Fruit fly (Drosophila melanogaster) whole organism, wandering third instar larva: ENCODE data around the gene Cerk.

Experiments
- CG32264 ChIP-seq: fragments of 200-800 bp; sonication (Bioruptor generic); optimal IDR thresholded peaks from 2 replicates; lab custom pipeline; 2016; ENCODE audit warnings: missing biosample characterization, missing genetic modification characterization
- CG9705 ChIP-seq: fragments of 200-800 bp; sonication (Bioruptor generic); optimal IDR thresholded peaks from 2 replicates; lab custom pipeline; 2018; ENCODE audit warnings: missing biosample characterization, mild to moderate bottlenecking, missing genetic modification characterization
- CrebA ChIP-seq: fragments of 200-800 bp; sonication (Bioruptor generic); optimal IDR thresholded peaks from 2 replicates; lab custom pipeline; 2016; ENCODE audit warnings: missing biosample characterization, mild to moderate bottlenecking, missing genetic modification characterization, borderline replicate concordance
- Dfd ChIP-seq: fragments of >200 bp; optimal IDR thresholded peaks from 2 replicates; lab custom pipeline; 2017; ENCODE audit warnings: missing biosample characterization, missing genetic modification characterization
- GATAd ChIP-seq: sonication (Bioruptor generic); optimal IDR thresholded peaks from 2 replicates; lab custom pipeline; 2016; ENCODE audit warnings: missing biosample characterization, missing genetic modification characterization
- Hnf4 ChIP-seq: fragments of 200-800 bp; sonication (Bioruptor generic); optimal IDR thresholded peaks from 2 replicates; lab custom pipeline; 2016; ENCODE audit warnings: missing biosample characterization, mild to moderate bottlenecking, missing genetic modification characterization
- Hr83 ChIP-seq: fragments of 200-300 bp; sonication (Bioruptor generic); optimal IDR thresholded peaks from 2 replicates; lab custom pipeline; 2016; ENCODE audit warnings: missing biosample characterization, mild to moderate bottlenecking, missing genetic modification characterization, moderate library complexity; ENCODE audit not compliant: poor library complexity, severe bottlenecking
- Jra ChIP-seq: sonication (Bioruptor generic); optimal IDR thresholded peaks from 2 replicates; lab custom pipeline; 2016; ENCODE audit warnings: missing biosample characterization, missing genetic modification characterization
- Mio ChIP-seq: sonication (Bioruptor generic); optimal IDR thresholded peaks from 2 replicates; lab custom pipeline; 2016; ENCODE audit warnings: missing biosample characterization, missing genetic modification characterization
- Myc ChIP-seq: fragments of >200 bp; optimal IDR thresholded peaks from 2 replicates; lab custom pipeline; 2017
- N ChIP-seq: fragments of >200 bp; optimal IDR thresholded peaks from 2 replicates; lab custom pipeline; 2018; ENCODE audit warnings: missing biosample characterization, missing external identifiers, missing genetic modification characterization
- OdsH ChIP-seq: fragments of 200-800 bp; sonication (Bioruptor generic); optimal IDR thresholded peaks from 2 replicates; lab custom pipeline; 2016; ENCODE audit warnings: missing biosample characterization, mild to moderate bottlenecking, missing genetic modification characterization
- Rel ChIP-seq, 2 experiments: fragments of 200-800 bp; sonication (Bioruptor generic) in 1 of 2; optimal IDR thresholded peaks; 2 replicates in 1 of 2; 3 replicates in 1 of 2; lab custom pipeline; 2016 to 2019; ENCODE audit warnings: mild to moderate bottlenecking in 2 of 2, missing biosample characterization in 2 of 2, missing genetic modification characterization in 2 of 2, moderate library complexity in 1 of 2
- Sp1 ChIP-seq: fragments of 200-800 bp; sonication (Bioruptor generic); optimal IDR thresholded peaks from 3 replicates; lab custom pipeline; 2019; ENCODE audit warnings: missing biosample characterization, mild to moderate bottlenecking, missing genetic modification characterization, moderate library complexity
- Vsx2 ChIP-seq: fragments of 200-300, 225-300 bp; sonication (Bioruptor generic); optimal IDR thresholded peaks from 2 replicates; lab custom pipeline; 2018; ENCODE audit warnings: missing biosample characterization, missing genetic modification characterization; ENCODE audit not compliant: partially characterized antibody
- br ChIP-seq: fragments of 200-800 bp; sonication (Bioruptor generic); optimal IDR thresholded peaks from 2 replicates; lab custom pipeline; 2016; ENCODE audit warnings: missing biosample characterization, missing genetic modification characterization
- brk ChIP-seq: fragments of 200-800 bp; sonication (Bioruptor generic); optimal IDR thresholded peaks from 2 replicates; lab custom pipeline; 2016; ENCODE audit warnings: missing biosample characterization, mild to moderate bottlenecking, missing genetic modification characterization
- dl ChIP-seq, 2 experiments: fragments of 175-275, 200-275 bp in 1 of 2; fragments of 200-275 bp in 1 of 2; sonication (Bioruptor generic); optimal IDR thresholded peaks; lab custom pipeline; 2018; ENCODE audit warnings: mild to moderate bottlenecking in 2 of 2, missing biosample characterization in 2 of 2, missing genetic modification characterization in 2 of 2, moderate library complexity in 2 of 2; ENCODE audit not compliant: partially characterized antibody in 2 of 2, insufficient read depth in 1 of 2
- dmrt93B ChIP-seq: fragments of 200-800 bp; sonication (Bioruptor generic); optimal IDR thresholded peaks from 2 replicates; lab custom pipeline; 2018; ENCODE audit warnings: missing biosample characterization, mild to moderate bottlenecking, missing genetic modification characterization
- ey ChIP-seq: fragments of 200-800 bp; sonication (Bioruptor generic); optimal IDR thresholded peaks from 2 replicates; lab custom pipeline; 2016; ENCODE audit warnings: missing biosample characterization, missing genetic modification characterization
- foxo ChIP-seq, 2 experiments: fragments of 200-800 bp; sonication (Bioruptor generic); optimal IDR thresholded peaks; 2 replicates in 1 of 2; 3 replicates in 1 of 2; lab custom pipeline; 2016 to 2017; ENCODE audit warnings: missing biosample characterization in 2 of 2, missing genetic modification characterization in 2 of 2
- fru ChIP-seq: fragments of 200-800 bp; sonication (Bioruptor generic); optimal IDR thresholded peaks from 3 replicates; lab custom pipeline; 2016; ENCODE audit warnings: missing biosample characterization, mild to moderate bottlenecking, missing genetic modification characterization
- h ChIP-seq: fragments of 200-800 bp; sonication (Bioruptor generic); optimal IDR thresholded peaks from 3 replicates; lab custom pipeline; 2016; ENCODE audit warnings: missing biosample characterization, mild to moderate bottlenecking, missing genetic modification characterization
- jim ChIP-seq: fragments of 175-275, 200-325 bp; sonication (Bioruptor generic); optimal IDR thresholded peaks from 2 replicates; lab custom pipeline; 2016; ENCODE audit warnings: missing biosample characterization, mild to moderate bottlenecking, missing genetic modification characterization
- lola ChIP-seq: fragments of >200 bp; optimal IDR thresholded peaks from 2 replicates; lab custom pipeline; 2017; ENCODE audit warnings: missing biosample characterization, missing genetic modification characterization
- pan ChIP-seq: fragments of >200 bp; optimal IDR thresholded peaks from 2 replicates; lab custom pipeline; 2017
- psq ChIP-seq: fragments of 200-800 bp; sonication (Bioruptor generic); optimal IDR thresholded peaks from 3 replicates; lab custom pipeline; 2017; ENCODE audit warnings: missing biosample characterization, mild to moderate bottlenecking, missing genetic modification characterization, moderate library complexity
- rgr ChIP-seq: fragments of 200-800 bp; sonication (Bioruptor generic); optimal IDR thresholded peaks from 3 replicates; lab custom pipeline; 2016; ENCODE audit warnings: missing biosample characterization, mild to moderate bottlenecking, missing genetic modification characterization
- sage ChIP-seq: fragments of 200-800 bp; sonication (Bioruptor generic); optimal IDR thresholded peaks from 2 replicates; lab custom pipeline; 2016; ENCODE audit warnings: missing biosample characterization, mild to moderate bottlenecking, missing genetic modification characterization
- tai ChIP-seq: sonication (Bioruptor generic); optimal IDR thresholded peaks from 2 replicates; lab custom pipeline; 2016; ENCODE audit warnings: missing biosample characterization, missing genetic modification characterization
- usp ChIP-seq: fragments of >200 bp; optimal IDR thresholded peaks from 2 replicates; lab custom pipeline; 2017; ENCODE audit warnings: missing biosample characterization, missing genetic modification characterization
- woc ChIP-seq: sonication (Bioruptor generic); optimal IDR thresholded peaks from 2 replicates; lab custom pipeline; 2016; ENCODE audit warnings: missing biosample characterization, mild to moderate bottlenecking, missing genetic modification characterization

The Cerk gene

DNA sequence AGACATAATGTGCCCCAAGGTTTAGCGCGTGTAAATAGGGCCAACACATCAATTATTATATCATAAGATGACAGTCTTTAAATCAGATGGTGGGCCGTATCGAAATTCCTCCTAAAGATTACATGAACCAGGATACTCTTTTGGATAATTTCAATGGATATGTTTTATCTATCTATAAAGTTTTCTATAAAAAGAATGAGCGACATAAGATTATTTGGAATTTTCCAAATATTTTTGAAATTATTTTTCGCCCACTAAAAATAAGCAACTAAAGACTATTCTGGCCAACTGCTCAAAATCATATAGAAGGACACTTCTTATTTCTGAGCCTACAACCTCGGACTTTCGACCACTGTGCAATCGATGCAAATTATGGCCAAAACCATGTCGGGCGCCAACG is 37.8 kb downstream of the Cerk start:
- TF ChIP-seq br (peak; percentile 17), Dfd (GFP tag; lab: Kevin White, UChicago) (no peak), foxo (GFP tag; optimal IDR thresholded peaks at IDR 0.05; lab: Kevin White, UChicago) (peak in 1 of 2 experiments; percentile 41), dmrt93B (GFP tag; lab: Kevin White, UChicago) (no peak), Myc (lab: Kevin White, UChicago) (no peak), brk (GFP tag; lab: Kevin White, UChicago) (no peak), Sp1 (no peak), CrebA (GFP tag; lab: Kevin White, UChicago) (no peak), N (no peak), CG9705 (GFP tag; lab: Kevin White, UChicago) (no peak), psq (GFP tag; lab: Kevin White, UChicago) (peak; percentile 4), h (GFP tag; lab: Kevin White, UChicago) (peak; percentile 5), OdsH (GFP tag; lab: Kevin White, UChicago) (no peak), fru (GFP tag; lab: Kevin White, UChicago) (peak; percentile 38), woc (GFP tag; lab: Kevin White, UChicago) (peak; percentile 26)

DNA sequence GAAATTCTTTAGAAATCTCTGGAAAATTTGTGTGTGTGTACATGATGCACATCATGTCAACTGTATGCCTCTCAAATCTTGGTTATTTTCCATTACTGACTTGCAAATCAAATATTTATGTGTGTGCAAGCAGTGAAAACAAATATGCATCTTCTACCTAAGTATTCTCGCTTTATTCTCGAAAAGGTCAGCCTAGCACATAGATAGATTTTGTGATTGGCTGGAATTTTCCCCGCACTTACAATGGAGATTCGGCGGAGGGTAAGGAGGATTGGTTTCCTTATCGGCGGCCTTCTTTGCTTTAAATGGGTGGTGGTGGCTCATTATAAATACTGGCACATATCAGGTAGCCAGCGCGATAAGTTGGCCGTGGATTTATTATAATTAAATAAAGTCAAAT is 40.2 kb downstream of the Cerk start:
- TF ChIP-seq OdsH (GFP tag; lab: Kevin White, UChicago) (no peak), foxo (GFP tag; optimal IDR thresholded peaks at IDR 0.05; lab: Kevin White, UChicago) (no peak), tai (GFP tag; lab: Kevin White, UChicago) (no peak), CrebA (GFP tag; lab: Kevin White, UChicago) (no peak), jim (GFP tag; lab: Kevin White, UChicago) (no peak), pan (no peak), Dfd (GFP tag; lab: Kevin White, UChicago) (no peak), Hnf4 (GFP tag; lab: Kevin White, UChicago) (no peak), br (no peak), rgr (no peak), sage (GFP tag; lab: Kevin White, UChicago) (no peak), woc (GFP tag; lab: Kevin White, UChicago) (no peak), brk (GFP tag; lab: Kevin White, UChicago) (no peak), CG9705 (GFP tag; lab: Kevin White, UChicago) (no peak), CG32264 (no peak), lola (GFP tag; lab: Kevin White, UChicago) (no peak), Rel (GFP tag; optimal IDR thresholded peaks at IDR 0.05; lab: Kevin White, UChicago) (no peak), Rel (tag; optimal IDR thresholded peaks at IDR 0.05; lab: Kevin White, UChicago) (no peak), Hr83 (GFP tag; lab: Kevin White, UChicago) (no peak), ey (GFP tag; lab: Kevin White, UChicago) (no peak)

DNA sequence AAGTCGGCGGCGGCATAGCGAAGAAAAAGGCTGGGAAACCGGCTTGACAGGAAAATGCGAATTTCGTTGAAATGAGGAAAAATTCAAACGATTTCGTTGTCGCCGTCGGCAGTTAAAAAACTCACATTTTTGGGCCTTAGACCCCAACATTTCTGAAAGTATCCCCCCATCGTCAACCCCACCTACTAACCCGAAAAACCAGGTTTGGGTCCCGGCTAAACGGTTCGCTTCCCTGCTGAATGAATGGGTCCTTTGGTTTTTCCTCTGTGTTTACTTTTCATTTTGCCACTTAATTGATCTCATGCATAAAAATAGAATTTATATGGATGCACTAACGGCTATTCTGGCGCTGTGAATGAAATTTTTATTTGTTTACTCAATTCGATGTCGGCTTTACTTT is 41.9 kb downstream of the Cerk start:
- TF ChIP-seq Dfd (GFP tag; lab: Kevin White, UChicago) (no peak), Rel (GFP tag; optimal IDR thresholded peaks at IDR 0.05; lab: Kevin White, UChicago) (no peak), Rel (tag; optimal IDR thresholded peaks at IDR 0.05; lab: Kevin White, UChicago) (no peak), usp (GFP tag; lab: Kevin White, UChicago) (no peak), psq (GFP tag; lab: Kevin White, UChicago) (no peak), OdsH (GFP tag; lab: Kevin White, UChicago) (no peak), Mio (GFP tag; lab: Kevin White, UChicago) (no peak), Vsx2 (no peak), foxo (GFP tag; optimal IDR thresholded peaks at IDR 0.05; lab: Kevin White, UChicago) (no peak), CG9705 (GFP tag; lab: Kevin White, UChicago) (no peak), GATAd (no peak), jim (GFP tag; lab: Kevin White, UChicago) (no peak), Jra (no peak), h (GFP tag; lab: Kevin White, UChicago) (no peak)

- no peak for TF ChIP-seq foxo (GFP tag; optimal IDR thresholded peaks at IDR 0.05; lab: Kevin White, UChicago)
- TF ChIP-seq GATAd: no peak
- peak; percentile 40 for TF ChIP-seq h (GFP tag; lab: Kevin White, UChicago)
- TF ChIP-seq psq (GFP tag; lab: Kevin White, UChicago): peak; percentile 33
- TF ChIP-seq rgr: peak; percentile 23
- peak; percentile 67 for TF ChIP-seq CrebA (GFP tag; lab: Kevin White, UChicago)
- peak; percentile 45 for TF ChIP-seq Vsx2
- TF ChIP-seq Rel (GFP tag; optimal IDR thresholded peaks at IDR 0.05; lab: Kevin White, UChicago): peak; percentile 11
- no peak for TF ChIP-seq Rel (tag; optimal IDR thresholded peaks at IDR 0.05; lab: Kevin White, UChicago)
- TF ChIP-seq OdsH (GFP tag; lab: Kevin White, UChicago): no peak
- TF ChIP-seq dl (GFP tag; optimal IDR thresholded peaks at IDR 0.05; lab: Kevin White, UChicago; ENCODE audit: insufficient read depth in 1 of 2, partially characterized antibody in 2 of 2): peak; percentile 3 to 11
- TF ChIP-seq, all 38 proteins: peak for 7
Measured at dm6 chr3R:5323741-5324538, 44.2 kb downstream of the Cerk start.
